Worm (Caenorhabditis elegans) whole organism, L1 larva: ENCODE results near the gene let-711.
A peak's percentile ranks its signal among the peaks of the same experiment; 100 is the strongest.

Experiments used
- F16B12.6 ChIP-seq: fragments of 150-350 bp; optimal IDR thresholded peaks from 2 replicates; lab custom pipeline; 2014; ENCODE audit warnings: missing biosample characterization, missing genetic modification characterization
- alr-1 ChIP-seq: fragments of 200-800 bp; sonication (Bioruptor generic); optimal IDR thresholded peaks from 2 replicates; lab custom pipeline; 2018; ENCODE audit warnings: borderline replicate concordance, mild to moderate bottlenecking, missing genetic modification characterization, missing compliant biosample characterization
- ama-1 ChIP-seq: fragments of 150-350 bp; optimal IDR thresholded peaks from 2 replicates; lab custom pipeline; 2014
- blmp-1 ChIP-seq: fragments of 150-350 bp; optimal IDR thresholded peaks from 2 replicates; lab custom pipeline; 2014; ENCODE audit warnings: missing biosample characterization, missing genetic modification characterization
- ceh-63 ChIP-seq: fragments of 200-800 bp; sonication (Bioruptor generic); optimal IDR thresholded peaks from 2 replicates; lab custom pipeline; 2018; ENCODE audit warnings: mild to moderate bottlenecking, missing genetic modification characterization, missing compliant biosample characterization
- ceh-90 ChIP-seq: sonication (generic microtip); optimal IDR thresholded peaks from 2 replicates; lab custom pipeline; 2016; ENCODE audit warnings: missing genetic modification characterization, missing compliant biosample characterization
- ces-1 ChIP-seq: fragments of 150-350 bp; optimal IDR thresholded peaks from 2 replicates; lab custom pipeline; 2014; ENCODE audit warnings: missing biosample characterization, missing genetic modification reagents, missing genetic modification characterization
- efl-1 ChIP-seq, 4 experiments: fragments of 150-350 bp; optimal IDR thresholded peaks in 3 of 4; peaks in 1 of 4; 1 replicate in 1 of 4; 2 replicates in 3 of 4; lab custom pipeline; 2014; ENCODE audit warnings: missing biosample characterization in 2 of 4, missing genetic modification characterization in 2 of 4, missing genetic modification reagents in 2 of 4
- efl-3 ChIP-seq: fragments of 200-800 bp; sonication (Bioruptor generic); optimal IDR thresholded peaks from 2 replicates; lab custom pipeline; 2018; ENCODE audit warnings: mild to moderate bottlenecking, missing genetic modification characterization, missing compliant biosample characterization
- elt-2 ChIP-seq: sonication (generic microtip); optimal IDR thresholded peaks from 2 replicates; lab custom pipeline; 2016; ENCODE audit warnings: missing genetic modification characterization, mild to moderate bottlenecking, inconsistent platforms, missing compliant biosample characterization, missing genetic modification reagents
- ets-5 ChIP-seq: fragments of 200-800 bp; sonication (Bioruptor generic); IDR thresholded peaks from 2 replicates; pipeline ENCODE4 v1.3.6; 2022; ENCODE audit warnings: missing genetic modification characterization, missing compliant biosample characterization
- fkh-10 ChIP-seq: sonication (generic microtip); optimal IDR thresholded peaks from 2 replicates; lab custom pipeline; 2017; ENCODE audit warnings: missing biosample characterization, missing genetic modification reagents, missing genetic modification characterization
- fkh-8 ChIP-seq: sonication (generic microtip); optimal IDR thresholded peaks from 2 replicates; lab custom pipeline; 2016; ENCODE audit warnings: mild to moderate bottlenecking, missing genetic modification characterization, missing compliant biosample characterization
- fos-1 ChIP-seq: fragments of 150-350 bp; optimal IDR thresholded peaks from 2 replicates; lab custom pipeline; 2014; ENCODE audit warnings: missing biosample characterization, missing genetic modification characterization
- hlh-17 ChIP-seq: fragments of 200-800 bp; sonication (Bioruptor generic); optimal IDR thresholded peaks from 2 replicates; lab custom pipeline; 2018; ENCODE audit warnings: missing genetic modification characterization, mild to moderate bottlenecking, missing compliant biosample characterization, moderate library complexity, borderline replicate concordance
- irx-1 ChIP-seq: sonication (generic microtip); optimal IDR thresholded peaks from 2 replicates; lab custom pipeline; 2016; ENCODE audit warnings: missing genetic modification characterization, missing compliant biosample characterization
- jun-1 ChIP-seq: fragments of 150-350 bp; optimal IDR thresholded peaks from 2 replicates; lab custom pipeline; 2014; ENCODE audit warnings: missing biosample characterization, missing genetic modification reagents, missing genetic modification characterization
- lin-13 ChIP-seq: fragments of 150-350 bp; optimal IDR thresholded peaks from 2 replicates; lab custom pipeline; 2014; ENCODE audit warnings: missing biosample characterization, missing genetic modification reagents, missing genetic modification characterization
- lin-14 ChIP-seq: fragments of 200-800 bp; sonication (Bioruptor generic); optimal IDR thresholded peaks from 2 replicates; lab custom pipeline; 2018; ENCODE audit warnings: mild to moderate bottlenecking, missing genetic modification characterization, moderate library complexity, missing compliant biosample characterization
- lin-35 ChIP-seq, 2 experiments: fragments of 150-350 bp; optimal IDR thresholded peaks; 2 replicates each; lab custom pipeline; 2014; ENCODE audit warnings: missing biosample characterization in 2 of 2, missing genetic modification characterization in 2 of 2, missing genetic modification reagents in 2 of 2
- lin-39 ChIP-seq: fragments of 150-350 bp; optimal IDR thresholded peaks from 2 replicates; lab custom pipeline; 2014; ENCODE audit warnings: missing biosample characterization, missing genetic modification reagents, missing genetic modification characterization
- lir-3 ChIP-seq: sonication (generic microtip); optimal IDR thresholded peaks from 2 replicates; lab custom pipeline; 2016; ENCODE audit warnings: mild to moderate bottlenecking, missing genetic modification characterization, moderate library complexity, missing compliant biosample characterization; ENCODE audit not compliant: poor library complexity
- mdl-1 ChIP-seq, 2 experiments: fragments of 150-350 bp; optimal IDR thresholded peaks; 2 replicates each; lab custom pipeline; 2014 to 2017; ENCODE audit warnings: missing biosample characterization in 2 of 2, missing genetic modification characterization in 2 of 2, inconsistent platforms in 1 of 2
- mep-1 ChIP-seq: fragments of 150-350 bp; optimal IDR thresholded peaks from 2 replicates; lab custom pipeline; 2014; ENCODE audit warnings: missing biosample characterization, missing genetic modification characterization
- nhr-11 ChIP-seq: fragments of 150-350 bp; optimal IDR thresholded peaks from 2 replicates; lab custom pipeline; 2014; ENCODE audit warnings: missing biosample characterization, missing genetic modification characterization
- nhr-20 ChIP-seq: sonication (generic microtip); optimal IDR thresholded peaks from 2 replicates; lab custom pipeline; 2016; ENCODE audit warnings: mild to moderate bottlenecking, missing genetic modification characterization, missing compliant biosample characterization
- nhr-237 ChIP-seq: fragments of 150-350 bp; optimal IDR thresholded peaks from 2 replicates; lab custom pipeline; 2014; ENCODE audit warnings: missing biosample characterization, missing genetic modification characterization
- nhr-28 ChIP-seq: fragments of 150-350 bp; optimal IDR thresholded peaks from 2 replicates; lab custom pipeline; 2014; ENCODE audit warnings: missing biosample characterization, missing genetic modification characterization
- nhr-71 ChIP-seq: sonication (generic microtip); optimal IDR thresholded peaks from 2 replicates; lab custom pipeline; 2016; ENCODE audit warnings: mild to moderate bottlenecking, missing genetic modification characterization, moderate library complexity, missing compliant biosample characterization
- nhr-84 ChIP-seq: sonication (generic microtip); optimal IDR thresholded peaks from 2 replicates; lab custom pipeline; 2017; ENCODE audit warnings: missing biosample characterization, missing genetic modification characterization
- nhr-85 ChIP-seq: sonication (generic microtip); peaks from one replicate; lab custom pipeline; 2016; ENCODE audit warnings: missing genetic modification characterization, inconsistent platforms, missing compliant biosample characterization
- nhr-90 ChIP-seq: sonication (generic microtip); optimal IDR thresholded peaks from 2 replicates; lab custom pipeline; 2016; ENCODE audit warnings: mild to moderate bottlenecking, missing genetic modification characterization, missing compliant biosample characterization; ENCODE audit not compliant: poor library complexity
- pag-3 ChIP-seq: sonication (generic microtip); optimal IDR thresholded peaks from 2 replicates; lab custom pipeline; 2017; ENCODE audit warnings: missing genetic modification characterization, mild to moderate bottlenecking, missing compliant biosample characterization, antibody characterized with exemption, borderline replicate concordance; ENCODE audit not compliant: insufficient read depth
- pax-3 ChIP-seq: fragments of 200-800 bp; sonication (Bioruptor generic); optimal IDR thresholded peaks from 2 replicates; lab custom pipeline; 2018; ENCODE audit warnings: mild to moderate bottlenecking, missing genetic modification characterization, moderate library complexity, missing compliant biosample characterization
- rnt-1 ChIP-seq: sonication (generic microtip); optimal IDR thresholded peaks from 2 replicates; lab custom pipeline; 2016; ENCODE audit warnings: mild to moderate bottlenecking, missing genetic modification characterization, moderate library complexity, missing compliant biosample characterization
- skn-1 ChIP-seq: fragments of 150-350 bp; optimal IDR thresholded peaks from 2 replicates; lab custom pipeline; 2014; ENCODE audit warnings: missing biosample characterization, missing genetic modification characterization
- snpc-4 ChIP-seq: fragments of 150-350 bp; optimal IDR thresholded peaks from 2 replicates; lab custom pipeline; 2014; ENCODE audit warnings: missing biosample characterization, missing genetic modification characterization
- snu-23 ChIP-seq: sonication (generic microtip); optimal IDR thresholded peaks from 2 replicates; lab custom pipeline; 2016; ENCODE audit warnings: missing genetic modification characterization, missing compliant biosample characterization
- sox-4 ChIP-seq: sonication (generic microtip); optimal IDR thresholded peaks from 2 replicates; lab custom pipeline; 2016; ENCODE audit warnings: missing genetic modification characterization, missing compliant biosample characterization
- sptf-1 ChIP-seq: fragments of 150-350 bp; optimal IDR thresholded peaks from 2 replicates; lab custom pipeline; 2014; ENCODE audit warnings: missing biosample characterization, missing genetic modification characterization
- swsn-7 ChIP-seq: sonication (generic microtip); optimal IDR thresholded peaks from 2 replicates; lab custom pipeline; 2016; ENCODE audit warnings: missing genetic modification characterization, missing compliant biosample characterization
- tbx-2 ChIP-seq: sonication (generic microtip); optimal IDR thresholded peaks from 2 replicates; lab custom pipeline; 2016; ENCODE audit warnings: missing genetic modification characterization, missing compliant biosample characterization
- unc-130 ChIP-seq: fragments of 150-350 bp; optimal IDR thresholded peaks from 2 replicates; lab custom pipeline; 2017; ENCODE audit warnings: missing biosample characterization, missing genetic modification characterization, inconsistent platforms
- unc-30 ChIP-seq: sonication (generic microtip); optimal IDR thresholded peaks from 2 replicates; lab custom pipeline; 2017; ENCODE audit warnings: missing biosample characterization, missing genetic modification characterization
- unc-62 ChIP-seq: fragments of 150-350 bp; optimal IDR thresholded peaks from 2 replicates; lab custom pipeline; 2014; ENCODE audit warnings: missing biosample characterization, missing genetic modification reagents, missing genetic modification characterization
- xbp-1 ChIP-seq: sonication (generic microtip); optimal IDR thresholded peaks from 2 replicates; lab custom pipeline; 2016; ENCODE audit warnings: missing genetic modification characterization, missing compliant biosample characterization
- zag-1 ChIP-seq: fragments of 150-350 bp; optimal IDR thresholded peaks from 2 replicates; lab custom pipeline; 2014; ENCODE audit warnings: missing biosample characterization, missing genetic modification characterization
- ztf-11 ChIP-seq, 2 experiments: sonication (generic microtip); optimal IDR thresholded peaks; 2 replicates each; lab custom pipeline; 2016 to 2017; ENCODE audit warnings: missing genetic modification characterization in 2 of 2, missing biosample characterization in 1 of 2, missing compliant biosample characterization in 1 of 2
- ztf-4 ChIP-seq: fragments of 150-350 bp; optimal IDR thresholded peaks from 2 replicates; lab custom pipeline; 2014; ENCODE audit warnings: missing biosample characterization, missing genetic modification characterization

Gene let-711

ce11 chrIII:6897587-6898064 lies 48.9 kb upstream of the let-711 start, which contains the start of gene T07E3.4 (continued):
- TF ChIP-seq elt-2 (peak; percentile 30), ama-1 (lab: Kevin White, UChicago) (peak; percentile 44), fkh-8 (tag; lab: Kevin White, UChicago) (peak; percentile 30), swsn-7 (peak; percentile 82), snu-23 (GFP tag; lab: Kevin White, UChicago) (peak; percentile 96), nhr-85 (peak; percentile 99), F16B12.6 (peak; percentile 33), lin-35 (GFP tag; optimal IDR thresholded peaks at IDR 0.05; lab: Kevin White, UChicago) (peak; percentile 67 to 80), lin-14 (peak; percentile 95), unc-30 (tag; lab: Kevin White, UChicago) (no peak), mdl-1 (tag; optimal IDR thresholded peaks at IDR 0.05; lab: Kevin White, UChicago) (peak in 1 of 2 experiments; percentile 84), fos-1 (tag; lab: Kevin White, UChicago) (peak; percentile 48), pag-3 (tag; lab: Kevin White, UChicago) (no peak), xbp-1 (peak; percentile 73), nhr-71 (tag; lab: Kevin White, UChicago) (peak; percentile 97), ztf-4 (tag; lab: Kevin White, UChicago) (peak; percentile 85), unc-130 (tag; lab: Kevin White, UChicago) (peak; percentile 95), alr-1 (tag; lab: Kevin White, UChicago) (no peak), tbx-2 (tag; lab: Kevin White, UChicago) (peak; percentile 89), skn-1 (tag; lab: Kevin White, UChicago) (no peak), nhr-237 (tag; lab: Kevin White, UChicago) (no peak), unc-62 (GFP tag; lab: Kevin White, UChicago) (no peak), fkh-10 (GFP tag; lab: Kevin White, UChicago) (no peak), irx-1 (tag; lab: Kevin White, UChicago) (peak; percentile 61), rnt-1 (peak; percentile 91), ces-1 (GFP tag; lab: Kevin White, UChicago) (no peak), ceh-63 (no peak), efl-1 (optimal IDR thresholded peaks at IDR 0.05; lab: Kevin White, UChicago) (peak; percentile 69), efl-1 (GFP tag; optimal IDR thresholded peaks at IDR 0.05 in 1 of 2; lab: Kevin White, UChicago) (peak; percentile 46 to 95), nhr-11 (tag; lab: Kevin White, UChicago) (peak; percentile 68), lin-13 (GFP tag; lab: Kevin White, UChicago) (peak; percentile 51), lir-3 (peak; percentile 72), jun-1 (tag; lab: Kevin White, UChicago) (peak; percentile 77), snpc-4 (tag; lab: Kevin White, UChicago) (peak; percentile 23), pax-3 (no peak)

ce11 chrIII:6898518-6898917 lies 48.0 kb upstream of the let-711 start:
- TF ChIP-seq sox-4 (no peak), elt-2 (peak; percentile 11), nhr-71 (tag; lab: Kevin White, UChicago) (peak; percentile 91), ceh-90 (tag; lab: Kevin White, UChicago) (no peak), lin-39 (tag; lab: Kevin White, UChicago) (peak; percentile 29), rnt-1 (peak; percentile 63), ztf-11 (tag; optimal IDR thresholded peaks at IDR 0.05; lab: Kevin White, UChicago) (no peak), efl-3 (no peak), efl-1 (optimal IDR thresholded peaks at IDR 0.05; lab: Kevin White, UChicago) (peak; percentile 9 to 21), efl-1 (GFP tag; optimal IDR thresholded peaks at IDR 0.05 in 1 of 2; lab: Kevin White, UChicago) (peak in 1 of 2 experiments; percentile 11), swsn-7 (peak; percentile 12), mep-1 (peak; percentile 21), pag-3 (tag; lab: Kevin White, UChicago) (no peak), lir-3 (peak; percentile 4), ets-5 (GFP tag; lab: Robert Waterston, UW) (no peak), hlh-17 (GFP tag; lab: Kevin White, UChicago) (no peak), skn-1 (tag; lab: Kevin White, UChicago) (no peak), nhr-20 (tag; lab: Kevin White, UChicago) (peak; percentile 83), lin-13 (GFP tag; lab: Kevin White, UChicago) (peak; percentile 26), nhr-90 (tag; lab: Kevin White, UChicago) (peak; percentile 44), blmp-1 (tag; lab: Kevin White, UChicago) (peak; percentile 48), lin-14 (peak; percentile 82), mdl-1 (tag; optimal IDR thresholded peaks at IDR 0.05; lab: Kevin White, UChicago) (peak in 1 of 2 experiments; percentile 23), nhr-84 (tag; lab: Kevin White, UChicago) (no peak), fkh-10 (GFP tag; lab: Kevin White, UChicago) (no peak), zag-1 (no peak), nhr-28 (no peak), sptf-1 (tag; lab: Kevin White, UChicago) (no peak)
